Fruit fly (Drosophila melanogaster) whole organism: ENCODE measurements around the gene CG34461.

Experiments
- CG8478 ChIP-seq: fragments of >200 bp; optimal IDR thresholded peaks from 2 replicates; lab custom pipeline; 2018; ENCODE audit warnings: inconsistent platforms
- Dll ChIP-seq: fragments of >200 bp; optimal IDR thresholded peaks from 2 replicates; lab custom pipeline; 2017
- EcR ChIP-seq, 2 experiments: fragments of >200 bp; optimal IDR thresholded peaks; 2 replicates each; lab custom pipeline; 2017; ENCODE audit warnings: missing biosample characterization in 2 of 2, missing genetic modification characterization in 2 of 2, missing genetic modification reagents in 2 of 2
- pan ChIP-seq: fragments of >200 bp; optimal IDR thresholded peaks from 2 replicates; lab custom pipeline; 2017
- psq ChIP-seq: fragments of >200 bp; optimal IDR thresholded peaks from 2 replicates; lab custom pipeline; 2017
- usp ChIP-seq: fragments of >200 bp; optimal IDR thresholded peaks from 2 replicates; lab custom pipeline; 2017; ENCODE audit warnings: missing biosample characterization, missing genetic modification characterization, mixed read lengths

dm6 chr3L:8328283-8328682 is 2.6 kb downstream of the CG34461 start, which contains the start of gene CG34462:
- TF ChIP-seq CG8478 (lab: Kevin White, UChicago) (no peak), pan (lab: Kevin White, UChicago) (no peak), EcR (GFP tag; optimal IDR thresholded peaks at IDR 0.05; lab: Kevin White, UChicago) (no peak), psq (lab: Kevin White, UChicago) (no peak), Dll (lab: Kevin White, UChicago) (no peak), usp (no peak)
